Worm (Caenorhabditis elegans) whole organism, young adult: ENCODE measurements around the gene T28C6.11.
A peak's percentile ranks its signal among the peaks of the same experiment; 100 is the strongest.

Source experiments
- B0336.3 ChIP-seq: fragments of 200-800 bp; sonication (Bioruptor generic); IDR thresholded peaks from 2 replicates; pipeline ENCODE4 v1.3.6; 2022; ENCODE audit warnings: missing genetic modification characterization, missing compliant biosample characterization
- C06A6.2 ChIP-seq: fragments of 200-800 bp; sonication (Bioruptor generic); conservative IDR thresholded peaks from 2 replicates; pipeline ENCODE4 v1.3.6; 2022; ENCODE audit warnings: missing genetic modification characterization, missing compliant biosample characterization
- C17E4.6 ChIP-seq: fragments of 200-800 bp; sonication (Bioruptor generic); IDR thresholded peaks from 2 replicates; pipeline ENCODE4 v1.3.6; 2022; ENCODE audit warnings: missing genetic modification reagents, missing genetic modification characterization, missing compliant biosample characterization
- D2030.7 ChIP-seq: fragments of 200-800 bp; sonication (Bioruptor generic); IDR thresholded peaks from 2 replicates; pipeline ENCODE4 v1.3.6; 2022; ENCODE audit warnings: missing genetic modification reagents, missing genetic modification characterization, missing compliant biosample characterization
- K11D2.4 ChIP-seq: fragments of 200-800 bp; sonication (Bioruptor generic); IDR thresholded peaks from 2 replicates; pipeline ENCODE4 v1.3.6; 2022; ENCODE audit warnings: missing genetic modification reagents, missing genetic modification characterization, missing compliant biosample characterization
- dpff-1 ChIP-seq: sonication (generic microtip); optimal IDR thresholded peaks from 2 replicates; lab custom pipeline; 2017; ENCODE audit warnings: mild to moderate bottlenecking, missing genetic modification characterization, missing compliant biosample characterization
- dpl-1 ChIP-seq: fragments of 150-350 bp; optimal IDR thresholded peaks from 2 replicates; lab custom pipeline; 2014; ENCODE audit warnings: missing biosample characterization, missing genetic modification reagents, missing genetic modification characterization
- egl-44 ChIP-seq: fragments of 200-800 bp; sonication (Bioruptor generic); IDR thresholded peaks from 2 replicates; pipeline ENCODE4 v1.3.6; 2022; ENCODE audit warnings: missing genetic modification reagents, missing genetic modification characterization, missing compliant biosample characterization
- lag-1 ChIP-seq: fragments of 200-800 bp; sonication (Bioruptor generic); IDR thresholded peaks from 2 replicates; pipeline ENCODE4 v1.3.6; 2022; ENCODE audit warnings: missing genetic modification reagents, missing genetic modification characterization, missing compliant biosample characterization
- lir-1 ChIP-seq: fragments of 200-800 bp; sonication (Bioruptor generic); conservative IDR thresholded peaks from 2 replicates; pipeline ENCODE4 v1.3.6; 2022; ENCODE audit warnings: missing genetic modification reagents, missing genetic modification characterization, missing compliant biosample characterization
- nfya-1 ChIP-seq: sonication (generic microtip); optimal IDR thresholded peaks from 2 replicates; lab custom pipeline; 2017; ENCODE audit warnings: antibody characterized with exemption, missing compliant biosample characterization, missing genetic modification characterization, borderline replicate concordance; ENCODE audit not compliant: insufficient read depth
- nhr-80 ChIP-seq: sonication (generic microtip); optimal IDR thresholded peaks from 2 replicates; lab custom pipeline; 2016; ENCODE audit warnings: missing genetic modification characterization, missing compliant biosample characterization
- snpc-1.3 ChIP-seq: sonication (generic microtip); optimal IDR thresholded peaks from 2 replicates; lab custom pipeline; 2017; ENCODE audit warnings: missing genetic modification characterization, mild to moderate bottlenecking, missing compliant biosample characterization, antibody characterized with exemption, moderate library complexity, missing genotype, missing genetic modification reagents; ENCODE audit not compliant: insufficient read depth
- unc-62 ChIP-seq: fragments of 150-350 bp; optimal IDR thresholded peaks from 2 replicates; lab custom pipeline; 2014; ENCODE audit warnings: missing biosample characterization, missing genetic modification reagents, missing genetic modification characterization

DNA sequence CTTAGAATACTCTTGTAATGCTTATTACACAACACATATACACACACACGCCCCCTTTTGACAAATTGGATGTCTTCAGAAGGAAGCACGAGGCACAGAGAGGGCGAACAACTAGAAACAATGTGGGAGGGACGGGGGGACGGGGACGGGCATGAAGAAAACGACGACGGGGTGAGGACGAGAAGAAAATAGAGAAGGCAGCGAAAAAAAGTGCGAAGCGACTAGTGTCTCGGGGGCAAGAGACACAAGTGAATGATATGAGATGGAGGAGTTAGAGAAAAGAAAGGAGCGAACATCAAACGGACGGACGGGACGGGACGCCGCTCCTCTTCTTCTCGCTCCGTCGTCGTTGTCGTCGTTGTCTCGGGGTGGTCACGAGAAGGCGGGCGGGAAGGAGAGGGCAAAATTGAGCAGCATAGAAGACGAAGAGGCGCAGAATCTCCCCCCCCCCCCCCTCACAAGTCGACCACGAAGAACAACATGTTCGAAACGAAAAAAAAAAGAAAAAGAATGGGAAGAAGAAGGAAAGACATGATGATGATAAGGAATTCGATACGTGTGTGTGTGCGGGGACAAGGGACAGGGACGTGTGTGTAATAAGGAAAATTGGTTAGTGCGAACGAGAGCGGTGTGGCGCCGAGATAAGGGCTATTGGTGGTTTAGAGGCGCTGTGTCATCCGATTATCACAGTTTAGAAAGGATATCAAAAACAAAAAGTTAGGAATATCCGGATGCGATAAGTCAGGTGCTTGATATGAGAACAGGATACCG lies 45.0 kb downstream of the T28C6.11 start:
- TF ChIP-seq lag-1 (GFP tag; lab: Robert Waterston, UW) (no peak), unc-62 (GFP tag; lab: Kevin White, UChicago) (no peak), nhr-80 (peak; percentile 100), dpff-1 (tag; lab: Kevin White, UChicago) (no peak), C06A6.2 (peak; percentile 73), egl-44 (GFP tag; lab: Robert Waterston, UW) (0 out of 2 replicates have a peak, but pooled peaks have one; percentile 60), snpc-1.3 (tag; lab: Kevin White, UChicago) (no peak), K11D2.4 (GFP tag; lab: Robert Waterston, UW) (no peak; the same call in 1 of the 2 replicates), B0336.3 (no peak; the same call in none of the 2 replicates), C17E4.6 (no peak), D2030.7 (GFP tag; lab: Robert Waterston, UW) (no peak), nfya-1 (tag; lab: Kevin White, UChicago) (no peak), lir-1 (GFP tag; lab: Robert Waterston, UW) (peak; percentile 59; the same call in 1 of the 2 replicates), dpl-1 (no peak)
